Fruit fly (Drosophila melanogaster) whole organism, embryonic: ENCODE results near the gene Stat92E.
A peak's percentile ranks its signal among the peaks of the same experiment; 100 is the strongest.

Experiments
- Ada2b ChIP-seq: fragments of 200-800 bp; sonication (Bioruptor generic); IDR thresholded peaks from 2 replicates; pipeline ENCODE4 v1.3.6; 2022; ENCODE audit warnings: missing biosample characterization, missing genetic modification characterization
- BEAF-32 ChIP-seq: fragments of 200-800 bp; sonication (Bioruptor generic); optimal IDR thresholded peaks from 3 replicates; lab custom pipeline; 2017; ENCODE audit warnings: missing biosample characterization, missing genetic modification characterization, mild to moderate bottlenecking, moderate library complexity, missing genetic modification reagents
- CG10654 ChIP-seq: fragments of 200-800 bp; sonication (Bioruptor generic); optimal IDR thresholded peaks from 2 replicates; lab custom pipeline; 2016; ENCODE audit warnings: missing biosample characterization, missing genetic modification characterization
- CG11456 ChIP-seq: fragments of 200-800 bp; sonication (Bioruptor generic); IDR thresholded peaks from 3 replicates; pipeline ENCODE4 v1.3.6; 2022; ENCODE audit warnings: missing biosample characterization, missing genetic modification characterization
- CG13287 ChIP-seq: fragments of 200-800 bp; sonication (Bioruptor generic); IDR thresholded peaks from 2 replicates; pipeline ENCODE4 v1.3.6; 2022; ENCODE audit warnings: missing biosample characterization, missing genetic modification characterization; ENCODE audit not compliant: partially characterized antibody
- CG13424 ChIP-seq: fragments of 200-800 bp; sonication (Bioruptor generic); optimal IDR thresholded peaks from 2 replicates; lab custom pipeline; 2019; ENCODE audit warnings: missing biosample characterization, mild to moderate bottlenecking, missing genetic modification characterization, moderate library complexity
- CG15479 ChIP-seq: fragments of 200-800 bp; sonication (Bioruptor generic); optimal IDR thresholded peaks from 3 replicates; lab custom pipeline; 2019; ENCODE audit warnings: missing biosample characterization, mild to moderate bottlenecking, missing genetic modification characterization, moderate library complexity
- CG15696 ChIP-seq: fragments of 200-800 bp; sonication (Bioruptor generic); optimal IDR thresholded peaks from 2 replicates; lab custom pipeline; 2019; ENCODE audit warnings: missing biosample characterization, mild to moderate bottlenecking, missing genetic modification characterization, moderate library complexity
- CG1603 ChIP-seq: fragments of 200-800 bp; sonication (Bioruptor generic); optimal IDR thresholded peaks from 2 replicates; lab custom pipeline; 2019; ENCODE audit warnings: missing biosample characterization, mild to moderate bottlenecking, missing genetic modification characterization, moderate library complexity
- CG1647 ChIP-seq: fragments of 200-800 bp; sonication (Bioruptor generic); optimal IDR thresholded peaks from 3 replicates; lab custom pipeline; 2016; ENCODE audit warnings: missing biosample characterization, missing genetic modification characterization
- CG16779 ChIP-seq: fragments of 200-800 bp; sonication (Bioruptor generic); IDR thresholded peaks from 2 replicates; pipeline ENCODE4 v1.3.6; 2022; ENCODE audit warnings: missing biosample characterization, missing genetic modification characterization
- CG17385 ChIP-seq: fragments of 200-800 bp; sonication (Bioruptor generic); optimal IDR thresholded peaks from 3 replicates; lab custom pipeline; 2018; ENCODE audit warnings: missing biosample characterization, mild to moderate bottlenecking, missing genetic modification characterization
- CG17802 ChIP-seq: fragments of 200-800 bp; sonication (Bioruptor generic); optimal IDR thresholded peaks from 2 replicates; lab custom pipeline; 2018; ENCODE audit warnings: missing biosample characterization, mild to moderate bottlenecking, missing genetic modification characterization, moderate library complexity
- CG1792 ChIP-seq: fragments of 200-800 bp; sonication (Bioruptor generic); optimal IDR thresholded peaks from 2 replicates; lab custom pipeline; 2016; ENCODE audit warnings: missing biosample characterization, missing genetic modification characterization
- CG2120 ChIP-seq: fragments of 200-800 bp; sonication (Bioruptor generic); optimal IDR thresholded peaks from 3 replicates; lab custom pipeline; 2016; ENCODE audit warnings: missing biosample characterization, missing genetic modification characterization
- CG2712 ChIP-seq: fragments of 200-800 bp; optimal IDR thresholded peaks from 3 replicates; lab custom pipeline; 2019; ENCODE audit warnings: missing biosample characterization, mild to moderate bottlenecking, missing genetic modification characterization, moderate library complexity
- CG33557 ChIP-seq: fragments of 200-800 bp; sonication (Bioruptor generic); optimal IDR thresholded peaks from 2 replicates; lab custom pipeline; 2019; ENCODE audit warnings: missing biosample characterization, mild to moderate bottlenecking, missing genetic modification characterization, moderate library complexity
- CG6813 ChIP-seq: fragments of 200-800 bp; sonication (Bioruptor generic); optimal IDR thresholded peaks from 2 replicates; lab custom pipeline; 2017; ENCODE audit warnings: missing biosample characterization, missing genetic modification characterization, mild to moderate bottlenecking, moderate library complexity, missing genetic modification reagents
- CG9932 ChIP-seq: fragments of 200-800 bp; sonication (Bioruptor generic); IDR thresholded peaks from 2 replicates; pipeline ENCODE4 v1.3.6; 2022; ENCODE audit warnings: missing biosample characterization, missing genetic modification characterization
- Dek ChIP-seq: fragments of 200-800 bp; sonication (Bioruptor generic); optimal IDR thresholded peaks from 3 replicates; lab custom pipeline; 2019; ENCODE audit warnings: missing biosample characterization, mild to moderate bottlenecking, missing genetic modification characterization, moderate library complexity
- Dp ChIP-seq: fragments of 200-800 bp; sonication (Bioruptor generic); optimal IDR thresholded peaks from 2 replicates; lab custom pipeline; 2018; ENCODE audit warnings: missing biosample characterization, mild to moderate bottlenecking, missing genetic modification characterization, moderate library complexity
- E2f1 ChIP-seq: fragments of 200-800 bp; sonication (Bioruptor generic); IDR thresholded peaks from 2 replicates; pipeline ENCODE4 v1.3.6; 2022; ENCODE audit warnings: missing biosample characterization, missing genetic modification characterization
- Eip74EF ChIP-seq, 2 experiments: fragments of 200-800 bp in 1 of 2; fragments of >200 bp in 1 of 2; sonication (Bioruptor generic) in 1 of 2; optimal IDR thresholded peaks; 2 replicates each; lab custom pipeline; 2017 to 2019; ENCODE audit warnings: missing biosample characterization in 2 of 2, missing genetic modification characterization in 2 of 2, mild to moderate bottlenecking in 1 of 2, moderate library complexity in 1 of 2
- Fer1 ChIP-seq: fragments of 200-800 bp; sonication (Bioruptor generic); optimal IDR thresholded peaks from 2 replicates; lab custom pipeline; 2017; ENCODE audit warnings: missing biosample characterization, mild to moderate bottlenecking, missing genetic modification characterization
- H2.0 ChIP-seq: fragments of 200-800 bp; sonication (Bioruptor generic); IDR thresholded peaks from 2 replicates; pipeline ENCODE4 v1.3.6; 2022; ENCODE audit warnings: missing biosample characterization, missing genetic modification characterization
- Mrtf ChIP-seq: fragments of 200-800 bp; sonication (Bioruptor generic); IDR thresholded peaks from 3 replicates; pipeline ENCODE4 v1.3.6; 2022; ENCODE audit warnings: missing biosample characterization, missing genetic modification characterization
- PHDP ChIP-seq: fragments of 200-800 bp; sonication (Bioruptor generic); optimal IDR thresholded peaks from 3 replicates; lab custom pipeline; 2018; ENCODE audit warnings: missing biosample characterization, mild to moderate bottlenecking, missing genetic modification characterization, moderate library complexity
- Scr ChIP-seq: fragments of 200-800 bp; sonication (Bioruptor generic); IDR thresholded peaks from 2 replicates; pipeline ENCODE4 v1.3.6; 2022; ENCODE audit warnings: missing biosample characterization, missing genetic modification characterization; ENCODE audit not compliant: partially characterized antibody
- Sry-β ChIP-seq: fragments of 200-800 bp; sonication (Bioruptor generic); optimal IDR thresholded peaks from 2 replicates; lab custom pipeline; 2018; ENCODE audit warnings: missing biosample characterization, mild to moderate bottlenecking, missing genetic modification characterization, moderate library complexity
- TFAM ChIP-seq: fragments of 200-800 bp; sonication (Bioruptor generic); optimal IDR thresholded peaks from 2 replicates; lab custom pipeline; 2017; ENCODE audit warnings: missing biosample characterization, missing genetic modification characterization, inconsistent platforms
- Xbp1 ChIP-seq: fragments of 200-800 bp; sonication (Bioruptor generic); optimal IDR thresholded peaks from 3 replicates; lab custom pipeline; 2016; ENCODE audit warnings: missing biosample characterization, mild to moderate bottlenecking, missing genetic modification characterization
- Xrp1 ChIP-seq: fragments of 200-800 bp; sonication (Bioruptor generic); IDR thresholded peaks from 2 replicates; pipeline ENCODE4 v1.3.6; 2022; ENCODE audit warnings: missing biosample characterization, missing genetic modification characterization
- bab2 ChIP-seq: fragments of 200-800 bp; sonication (Bioruptor generic); optimal IDR thresholded peaks from 2 replicates; lab custom pipeline; 2016; ENCODE audit warnings: missing biosample characterization, missing genetic modification characterization
- cad ChIP-seq: fragments of >200 bp; optimal IDR thresholded peaks from 2 replicates; lab custom pipeline; 2017; ENCODE audit warnings: missing biosample characterization, missing genetic modification characterization
- cg ChIP-seq: fragments of 200-800 bp; sonication (Bioruptor generic); optimal IDR thresholded peaks from 3 replicates; lab custom pipeline; 2019; ENCODE audit warnings: missing biosample characterization, mild to moderate bottlenecking, missing genetic modification characterization, moderate library complexity
- corto ChIP-seq: fragments of 200-800 bp; sonication (Bioruptor generic); optimal IDR thresholded peaks from 2 replicates; lab custom pipeline; 2016; ENCODE audit warnings: missing biosample characterization, mild to moderate bottlenecking, missing genetic modification characterization, moderate library complexity
- dm ChIP-seq: fragments of 200-800 bp; sonication (Bioruptor generic); optimal IDR thresholded peaks from 3 replicates; lab custom pipeline; 2016; ENCODE audit warnings: missing biosample characterization, missing genetic modification characterization
- dpn ChIP-seq, 2 experiments: fragments of 200-800 bp; sonication (Bioruptor generic); optimal IDR thresholded peaks; 3 replicates each; lab custom pipeline; 2016; ENCODE audit warnings: missing biosample characterization in 2 of 2, missing genetic modification characterization in 2 of 2
- fu2 ChIP-seq: fragments of 200-800 bp; sonication (Bioruptor generic); optimal IDR thresholded peaks from 2 replicates; lab custom pipeline; 2016; ENCODE audit warnings: missing biosample characterization, missing genetic modification characterization
- her ChIP-seq: fragments of 200-800 bp; sonication (Bioruptor generic); optimal IDR thresholded peaks from 2 replicates; lab custom pipeline; 2016; ENCODE audit warnings: missing biosample characterization, missing genetic modification characterization
- jigr1 ChIP-seq: fragments of 200-800 bp; sonication (Bioruptor generic); IDR thresholded peaks from 3 replicates; pipeline ENCODE4 v1.3.6; 2022; ENCODE audit warnings: missing biosample characterization, missing genetic modification characterization
- kay ChIP-seq: fragments of 200-800 bp; sonication (Bioruptor generic); optimal IDR thresholded peaks from 2 replicates; lab custom pipeline; 2016; ENCODE audit warnings: missing biosample characterization, missing genetic modification characterization
- klu ChIP-seq: fragments of 200-800 bp; sonication (Bioruptor generic); IDR thresholded peaks from 2 replicates; pipeline ENCODE4 v1.3.6; 2022; ENCODE audit warnings: missing biosample characterization, missing genetic modification characterization
- pb ChIP-seq: fragments of 200-800 bp; sonication (Bioruptor generic); optimal IDR thresholded peaks from 3 replicates; lab custom pipeline; 2016; ENCODE audit warnings: missing biosample characterization, missing genetic modification characterization
- peb ChIP-seq: fragments of 200-800 bp; sonication (Bioruptor generic); IDR thresholded peaks from 2 replicates; pipeline ENCODE4 v1.3.6; 2022; ENCODE audit warnings: missing biosample characterization, missing genetic modification characterization
- ro ChIP-seq: fragments of 200-800 bp; sonication (Bioruptor generic); IDR thresholded peaks from 2 replicates; pipeline ENCODE4 v1.3.6; 2022; ENCODE audit warnings: missing biosample characterization, missing genetic modification characterization
- sc ChIP-seq, 3 experiments: fragments of >200 bp in 2 of 3; fragments of 200-800 bp in 1 of 3; sonication (Bioruptor generic) in 1 of 3; optimal IDR thresholded peaks; 2 replicates in 2 of 3; 3 replicates in 1 of 3; lab custom pipeline; 2017; ENCODE audit warnings: mild to moderate bottlenecking in 1 of 3, missing biosample characterization in 1 of 3, missing genetic modification characterization in 1 of 3, missing genetic modification reagents in 1 of 3
- sisA ChIP-seq: fragments of 200-800 bp; sonication (Bioruptor generic); IDR thresholded peaks from 2 replicates; pipeline ENCODE4 v1.3.6; 2022; ENCODE audit warnings: missing biosample characterization, missing genetic modification characterization
- sna ChIP-seq: fragments of 200-800 bp; sonication (Bioruptor generic); IDR thresholded peaks from 2 replicates; pipeline ENCODE4 v1.3.6; 2022; ENCODE audit warnings: missing biosample characterization, missing genetic modification characterization; ENCODE audit not compliant: partially characterized antibody
- twi ChIP-seq: fragments of 200-800 bp; optimal IDR thresholded peaks from 2 replicates; lab custom pipeline; 2019; ENCODE audit warnings: missing biosample characterization, mild to moderate bottlenecking, missing genetic modification characterization, moderate library complexity
- wor ChIP-seq: fragments of 200-800 bp; sonication (Bioruptor generic); IDR thresholded peaks from 2 replicates; pipeline ENCODE4 v1.3.6; 2022; ENCODE audit warnings: missing biosample characterization, missing genetic modification characterization

The Stat92E gene

DNA sequence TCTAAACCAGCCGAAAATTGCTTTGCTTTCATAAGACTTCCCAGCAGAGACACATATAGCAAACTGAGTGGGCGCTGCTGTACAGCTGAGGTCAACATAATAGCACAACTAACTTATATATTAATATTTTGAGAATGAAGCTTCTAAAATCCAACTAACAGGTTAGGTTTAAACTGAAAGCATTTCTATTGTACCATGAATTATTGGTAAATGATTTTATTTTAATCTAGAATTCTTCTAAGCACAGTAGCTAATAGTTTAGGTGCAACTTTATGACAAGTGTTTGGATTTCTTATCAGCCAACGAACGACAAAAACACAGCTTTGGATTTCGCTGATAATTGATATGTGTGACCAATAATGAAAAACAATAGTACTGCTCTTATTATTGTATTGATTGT is 2.9 kb upstream of the Stat92E start (continued):
- peak; percentile 72 for TF ChIP-seq Ada2b (GFP tag; lab: Robert Waterston, UW)
- TF ChIP-seq sisA (GFP tag; lab: Robert Waterston, UW): peak; percentile 51
- TF ChIP-seq dm: no peak
- TF ChIP-seq dpn (GFP tag; optimal IDR thresholded peaks at IDR 0.05; lab: Kevin White, UChicago): peak in 1 of 2 experiments; percentile 40
- peak; percentile 71 for TF ChIP-seq E2f1 (GFP tag; lab: Robert Waterston, UW)
- TF ChIP-seq cad (GFP tag; lab: Kevin White, UChicago): no peak
- TF ChIP-seq Xbp1 (GFP tag; lab: Kevin White, UChicago): no peak
- no peak for TF ChIP-seq her (GFP tag; lab: Kevin White, UChicago)
- no peak for TF ChIP-seq Scr (GFP tag; lab: Robert Waterston, UW)
- no peak for TF ChIP-seq CG1603 (tag; lab: Kevin White, UChicago)
- peak in 1 of 2 experiments; percentile 56 for TF ChIP-seq Eip74EF (GFP tag; optimal IDR thresholded peaks at IDR 0.05; lab: Kevin White, UChicago)
- peak; percentile 34; the same call in 1 of the 2 replicates for TF ChIP-seq klu (GFP tag; lab: Robert Waterston, UW)
- no peak for TF ChIP-seq cg
- peak; percentile 60 for TF ChIP-seq Xrp1 (GFP tag; lab: Robert Waterston, UW)
- TF ChIP-seq wor (GFP tag; lab: Robert Waterston, UW): no peak
- no peak for TF ChIP-seq Mrtf
- TF ChIP-seq Dek (tag; lab: Kevin White, UChicago): peak; percentile 41
- no peak for TF ChIP-seq sc (optimal IDR thresholded peaks at IDR 0.05; lab: Kevin White, UChicago)
- TF ChIP-seq sc (GFP tag; optimal IDR thresholded peaks at IDR 0.05; lab: Kevin White, UChicago): no peak
- TF ChIP-seq twi (tag; lab: Kevin White, UChicago): no peak
- TF ChIP-seq PHDP: peak; percentile 2
- TF ChIP-seq kay (GFP tag; lab: Kevin White, UChicago): peak; percentile 46
- peak; percentile 32 for TF ChIP-seq bab2 (GFP tag; lab: Kevin White, UChicago)
- no peak for TF ChIP-seq CG17385
- no peak for TF ChIP-seq CG13424 (tag; lab: Kevin White, UChicago)
- no peak for TF ChIP-seq fu2 (GFP tag; lab: Kevin White, UChicago)
- TF ChIP-seq corto (GFP tag; lab: Kevin White, UChicago): peak; percentile 36
- peak; percentile 60 for TF ChIP-seq CG9932 (GFP tag; lab: Robert Waterston, UW)
- TF ChIP-seq H2.0 (GFP tag; lab: Robert Waterston, UW): no peak
- TF ChIP-seq sna (GFP tag; lab: Robert Waterston, UW): no peak
- no peak for TF ChIP-seq Dp (GFP tag; lab: Kevin White, UChicago)
- no peak for TF ChIP-seq BEAF-32 (GFP tag; lab: Kevin White, UChicago)
- TF ChIP-seq CG2712: peak; percentile 78
- TF ChIP-seq CG1647: peak; percentile 30
- TF ChIP-seq Sry-β: no peak
- no peak for TF ChIP-seq pb (GFP tag; lab: Kevin White, UChicago)
- TF ChIP-seq CG1792 (GFP tag; lab: Kevin White, UChicago): peak; percentile 7
- TF ChIP-seq CG13287: no peak
- TF ChIP-seq jigr1: no peak
- no peak for TF ChIP-seq CG17802
- TF ChIP-seq CG10654 (GFP tag; lab: Kevin White, UChicago): no peak
- TF ChIP-seq CG6813 (GFP tag; lab: Kevin White, UChicago): peak; percentile 23
- TF ChIP-seq CG15479 (GFP tag; lab: Kevin White, UChicago): no peak
- TF ChIP-seq CG11456 (GFP tag; lab: Robert Waterston, UW): no peak
- TF ChIP-seq TFAM (GFP tag; lab: Kevin White, UChicago): no peak
- peak; percentile 74 for TF ChIP-seq Fer1 (GFP tag; lab: Kevin White, UChicago)
- no peak for TF ChIP-seq CG16779 (GFP tag; lab: Robert Waterston, UW)
- no peak for TF ChIP-seq peb (GFP tag; lab: Robert Waterston, UW)
- TF ChIP-seq CG15696: no peak
- no peak for TF ChIP-seq CG2120
- TF ChIP-seq ro: no peak; the same call in 1 of the 2 replicates
- TF ChIP-seq CG33557 (GFP tag; lab: Kevin White, UChicago): no peak
